Fruit fly (Drosophila melanogaster) whole organism, embryonic: ENCODE measurements around the gene defl.

Source experiments
- BEAF-32 ChIP-seq: fragments of 200-800 bp; sonication (Bioruptor generic); optimal IDR thresholded peaks from 3 replicates; lab custom pipeline; 2017; ENCODE audit warnings: missing biosample characterization, missing genetic modification characterization, mild to moderate bottlenecking, moderate library complexity, missing genetic modification reagents
- CG10321 ChIP-seq: fragments of 200-800 bp; sonication (Bioruptor generic); IDR thresholded peaks from 2 replicates; pipeline ENCODE4 v1.3.6; 2022; ENCODE audit warnings: missing biosample characterization, missing genetic modification characterization
- CG10543 ChIP-seq: fragments of 200-800 bp; sonication (Bioruptor generic); optimal IDR thresholded peaks from 3 replicates; lab custom pipeline; 2017; ENCODE audit warnings: missing biosample characterization, mild to moderate bottlenecking, missing genetic modification characterization, moderate library complexity
- CG11695 ChIP-seq: fragments of 200-800 bp; sonication (Bioruptor generic); IDR thresholded peaks from 3 replicates; pipeline ENCODE4 v1.3.6; 2022; ENCODE audit warnings: missing biosample characterization, missing genetic modification characterization
- CG1603 ChIP-seq: fragments of 200-800 bp; sonication (Bioruptor generic); optimal IDR thresholded peaks from 2 replicates; lab custom pipeline; 2019; ENCODE audit warnings: missing biosample characterization, mild to moderate bottlenecking, missing genetic modification characterization, moderate library complexity
- CG18764 ChIP-seq: fragments of 200-800 bp; sonication (Bioruptor generic); optimal IDR thresholded peaks from 3 replicates; lab custom pipeline; 2016; ENCODE audit warnings: missing biosample characterization, missing genetic modification characterization
- CG3065 ChIP-seq: fragments of 200-800 bp; sonication (Bioruptor generic); optimal IDR thresholded peaks from 2 replicates; lab custom pipeline; 2016; ENCODE audit warnings: missing biosample characterization, missing genetic modification characterization
- CG32532 ChIP-seq: fragments of 200-800 bp; sonication (Bioruptor generic); IDR thresholded peaks from 2 replicates; pipeline ENCODE4 v1.3.6; 2022; ENCODE audit warnings: missing biosample characterization, missing genetic modification characterization
- CG34376 ChIP-seq: fragments of 200-800 bp; sonication (Bioruptor generic); optimal IDR thresholded peaks from 2 replicates; lab custom pipeline; 2018; ENCODE audit warnings: missing biosample characterization, mild to moderate bottlenecking, missing genetic modification characterization
- CG34422 ChIP-seq: fragments of 200-800 bp; sonication (Bioruptor generic); IDR thresholded peaks from 3 replicates; pipeline ENCODE4 v1.3.6; 2022; ENCODE audit warnings: missing biosample characterization, missing genetic modification characterization
- CG6175 ChIP-seq: fragments of 200-800 bp; sonication (Bioruptor generic); IDR thresholded peaks from 3 replicates; pipeline ENCODE4 v1.3.6; 2022; ENCODE audit warnings: missing biosample characterization, missing genetic modification characterization
- CG6854 ChIP-seq: fragments of 200-800 bp; sonication (Bioruptor generic); optimal IDR thresholded peaks from 3 replicates; lab custom pipeline; 2017; ENCODE audit warnings: missing biosample characterization, mild to moderate bottlenecking, missing genetic modification characterization
- CG7556 ChIP-seq: fragments of 200-800 bp; sonication (Bioruptor generic); optimal IDR thresholded peaks from 2 replicates; lab custom pipeline; 2017; ENCODE audit warnings: missing biosample characterization, mild to moderate bottlenecking, missing genetic modification characterization
- CG8765 ChIP-seq: fragments of 200-800 bp; sonication (Bioruptor generic); IDR thresholded peaks from 2 replicates; pipeline ENCODE4 v1.3.6; 2022; ENCODE audit warnings: missing biosample characterization, missing genetic modification characterization
- CoRest ChIP-seq: fragments of 200-800 bp; sonication (Bioruptor generic); optimal IDR thresholded peaks from 3 replicates; lab custom pipeline; 2018; ENCODE audit warnings: missing biosample characterization, mild to moderate bottlenecking, missing genetic modification characterization, moderate library complexity
- Deaf1 ChIP-seq: fragments of 200-800 bp; optimal IDR thresholded peaks from 3 replicates; lab custom pipeline; 2019; ENCODE audit warnings: missing biosample characterization, mild to moderate bottlenecking, missing genetic modification characterization, moderate library complexity
- Eip74EF ChIP-seq, 2 experiments: fragments of 200-800 bp in 1 of 2; fragments of >200 bp in 1 of 2; sonication (Bioruptor generic) in 1 of 2; optimal IDR thresholded peaks; 2 replicates each; lab custom pipeline; 2017 to 2019; ENCODE audit warnings: missing biosample characterization in 2 of 2, missing genetic modification characterization in 2 of 2, mild to moderate bottlenecking in 1 of 2, moderate library complexity in 1 of 2
- Fer1 ChIP-seq: fragments of 200-800 bp; sonication (Bioruptor generic); optimal IDR thresholded peaks from 2 replicates; lab custom pipeline; 2017; ENCODE audit warnings: missing biosample characterization, mild to moderate bottlenecking, missing genetic modification characterization
- Gug ChIP-seq: fragments of 200-800 bp; sonication (Bioruptor generic); IDR thresholded peaks from 4 replicates; pipeline ENCODE4 v1.3.6; 2022; ENCODE audit warnings: missing biosample characterization, missing genetic modification characterization
- Hand ChIP-seq: fragments of 200-800 bp; sonication (Bioruptor generic); optimal IDR thresholded peaks from 2 replicates; lab custom pipeline; 2017; ENCODE audit warnings: mild to moderate bottlenecking, missing biosample characterization, missing genetic modification reagents, missing genetic modification characterization
- Hmr ChIP-seq: fragments of 200-800 bp; sonication (Bioruptor generic); optimal IDR thresholded peaks from 3 replicates; lab custom pipeline; 2017; ENCODE audit warnings: mild to moderate bottlenecking, missing biosample characterization, missing genetic modification reagents, missing genetic modification characterization
- NC2β ChIP-seq: fragments of 200-800 bp; sonication (Bioruptor generic); optimal IDR thresholded peaks from 2 replicates; lab custom pipeline; 2016; ENCODE audit warnings: missing biosample characterization, missing genetic modification characterization
- Nf-YC ChIP-seq: fragments of 200-800 bp; optimal IDR thresholded peaks from 3 replicates; lab custom pipeline; 2019; ENCODE audit warnings: missing biosample characterization, mild to moderate bottlenecking, missing genetic modification characterization, moderate library complexity
- Opbp ChIP-seq: fragments of 200-800 bp; sonication (Bioruptor generic); IDR thresholded peaks from 3 replicates; pipeline ENCODE4 v1.3.6; 2022; ENCODE audit warnings: missing biosample characterization, missing genetic modification characterization; ENCODE audit not compliant: partially characterized antibody
- Rfx ChIP-seq: fragments of 200-800 bp; sonication (Bioruptor generic); IDR thresholded peaks from 2 replicates; pipeline ENCODE4 v1.3.6; 2022; ENCODE audit warnings: missing biosample characterization, missing genetic modification characterization
- Side ChIP-seq: fragments of 200-800 bp; sonication (Bioruptor generic); optimal IDR thresholded peaks from 2 replicates; lab custom pipeline; 2016; ENCODE audit warnings: missing biosample characterization, missing genetic modification characterization
- Stat92E ChIP-seq, 3 experiments: fragments of >200 bp in 2 of 3; fragments of 200-800 bp in 1 of 3; sonication (Bioruptor generic) in 1 of 3; optimal IDR thresholded peaks; 2 replicates each; lab custom pipeline; 2017 to 2019; ENCODE audit warnings: missing biosample characterization in 3 of 3, missing genetic modification characterization in 3 of 3, mild to moderate bottlenecking in 1 of 3, moderate library complexity in 1 of 3
- cad ChIP-seq: fragments of >200 bp; optimal IDR thresholded peaks from 2 replicates; lab custom pipeline; 2017; ENCODE audit warnings: missing biosample characterization, missing genetic modification characterization
- cas ChIP-seq: fragments of 200-800 bp; sonication (Bioruptor generic); IDR thresholded peaks from 2 replicates; pipeline ENCODE4 v1.3.6; 2022; ENCODE audit warnings: missing biosample characterization, missing genetic modification characterization
- cg ChIP-seq: fragments of 200-800 bp; sonication (Bioruptor generic); optimal IDR thresholded peaks from 3 replicates; lab custom pipeline; 2019; ENCODE audit warnings: missing biosample characterization, mild to moderate bottlenecking, missing genetic modification characterization, moderate library complexity
- crp ChIP-seq, 2 experiments: fragments of 200-800 bp; sonication (Bioruptor generic); optimal IDR thresholded peaks; 2 replicates in 1 of 2; 3 replicates in 1 of 2; lab custom pipeline; 2017; ENCODE audit warnings: missing biosample characterization in 2 of 2, missing genetic modification characterization in 2 of 2, mild to moderate bottlenecking in 1 of 2, moderate library complexity in 1 of 2
- eve ChIP-seq, 2 experiments: fragments of >200 bp; optimal IDR thresholded peaks; 2 replicates each; lab custom pipeline; 2017; ENCODE audit warnings: missing biosample characterization in 2 of 2, missing genetic modification characterization in 2 of 2
- fu2 ChIP-seq: fragments of 200-800 bp; sonication (Bioruptor generic); optimal IDR thresholded peaks from 2 replicates; lab custom pipeline; 2016; ENCODE audit warnings: missing biosample characterization, missing genetic modification characterization
- gro ChIP-seq: fragments of 200-800 bp; sonication (Bioruptor generic); optimal IDR thresholded peaks from 2 replicates; lab custom pipeline; 2016; ENCODE audit warnings: missing biosample characterization, missing genetic modification characterization
- gsb ChIP-seq: fragments of 200-800 bp; sonication (Bioruptor generic); IDR thresholded peaks from 2 replicates; pipeline ENCODE4 v1.3.6; 2022; ENCODE audit warnings: missing biosample characterization, missing genetic modification characterization
- hb ChIP-seq: fragments of 200-800 bp; sonication (Bioruptor generic); IDR thresholded peaks from 3 replicates; pipeline ENCODE4 v1.3.6; 2022; ENCODE audit warnings: missing biosample characterization, missing genetic modification characterization; ENCODE audit not compliant: partially characterized antibody
- hbn ChIP-seq: fragments of 200-800 bp; sonication (Bioruptor generic); IDR thresholded peaks from 2 replicates; pipeline ENCODE4 v1.3.6; 2022; ENCODE audit warnings: missing biosample characterization, missing genetic modification characterization; ENCODE audit not compliant: partially characterized antibody
- jigr1 ChIP-seq: fragments of 200-800 bp; sonication (Bioruptor generic); IDR thresholded peaks from 3 replicates; pipeline ENCODE4 v1.3.6; 2022; ENCODE audit warnings: missing biosample characterization, missing genetic modification characterization
- kni ChIP-seq: fragments of 200-800 bp; sonication (Bioruptor generic); optimal IDR thresholded peaks from 3 replicates; lab custom pipeline; 2017; ENCODE audit warnings: mild to moderate bottlenecking, missing biosample characterization, missing genetic modification reagents, missing genetic modification characterization
- lbe ChIP-seq: fragments of 200-800 bp; sonication (Bioruptor generic); optimal IDR thresholded peaks from 2 replicates; lab custom pipeline; 2016; ENCODE audit warnings: missing biosample characterization, mild to moderate bottlenecking, missing genetic modification characterization
- lov ChIP-seq, 2 experiments: fragments of 200-800 bp in 1 of 2; fragments of >200 bp in 1 of 2; sonication (Bioruptor generic) in 1 of 2; IDR thresholded peaks in 1 of 2; optimal IDR thresholded peaks in 1 of 2; 2 replicates in 1 of 2; 3 replicates in 1 of 2; pipeline versions ENCODE4 v1.3.6 to Lab custom; 2017 to 2022; ENCODE audit warnings: missing biosample characterization in 1 of 2, missing genetic modification characterization in 1 of 2
- nau ChIP-seq: fragments of 200-800 bp; sonication (Bioruptor generic); optimal IDR thresholded peaks from 3 replicates; lab custom pipeline; 2017; ENCODE audit warnings: missing biosample characterization, mild to moderate bottlenecking, missing genetic modification characterization, missing genetic modification reagents
- pho ChIP-seq: fragments of 200-800 bp; sonication (Bioruptor generic); optimal IDR thresholded peaks from 2 replicates; lab custom pipeline; 2016; ENCODE audit warnings: missing biosample characterization, missing genetic modification characterization
- pzg ChIP-seq: fragments of 200-800 bp; sonication (Bioruptor generic); optimal IDR thresholded peaks from 3 replicates; lab custom pipeline; 2018; ENCODE audit warnings: missing biosample characterization, mild to moderate bottlenecking, missing genetic modification characterization, moderate library complexity
- repo ChIP-seq: fragments of 200-800 bp; sonication (Bioruptor generic); optimal IDR thresholded peaks from 2 replicates; lab custom pipeline; 2016; ENCODE audit warnings: missing biosample characterization, missing genetic modification characterization
- rib ChIP-seq: fragments of 200-800 bp; sonication (Bioruptor generic); IDR thresholded peaks from 2 replicates; pipeline ENCODE4 v1.3.6; 2022; ENCODE audit warnings: missing biosample characterization, missing genetic modification characterization
- sob ChIP-seq: fragments of 200-800 bp; sonication (Bioruptor generic); IDR thresholded peaks from 2 replicates; pipeline ENCODE4 v1.3.6; 2022; ENCODE audit warnings: missing biosample characterization, missing genetic modification characterization
- ssp ChIP-seq: fragments of 200-800 bp; sonication (Bioruptor generic); IDR thresholded peaks from 2 replicates; pipeline ENCODE4 v1.3.6; 2022; ENCODE audit warnings: missing biosample characterization, missing genetic modification characterization
- unc-4 ChIP-seq: fragments of 200-800 bp; sonication (Bioruptor generic); IDR thresholded peaks from 2 replicates; pipeline ENCODE4 v1.3.6; 2022; ENCODE audit warnings: missing biosample characterization, missing genetic modification characterization; ENCODE audit not compliant: partially characterized antibody
- zf30C ChIP-seq: fragments of 200-800 bp; sonication (Bioruptor generic); optimal IDR thresholded peaks from 3 replicates; lab custom pipeline; 2018; ENCODE audit warnings: missing biosample characterization, mild to moderate bottlenecking, missing genetic modification characterization

Gene defl

DNA sequence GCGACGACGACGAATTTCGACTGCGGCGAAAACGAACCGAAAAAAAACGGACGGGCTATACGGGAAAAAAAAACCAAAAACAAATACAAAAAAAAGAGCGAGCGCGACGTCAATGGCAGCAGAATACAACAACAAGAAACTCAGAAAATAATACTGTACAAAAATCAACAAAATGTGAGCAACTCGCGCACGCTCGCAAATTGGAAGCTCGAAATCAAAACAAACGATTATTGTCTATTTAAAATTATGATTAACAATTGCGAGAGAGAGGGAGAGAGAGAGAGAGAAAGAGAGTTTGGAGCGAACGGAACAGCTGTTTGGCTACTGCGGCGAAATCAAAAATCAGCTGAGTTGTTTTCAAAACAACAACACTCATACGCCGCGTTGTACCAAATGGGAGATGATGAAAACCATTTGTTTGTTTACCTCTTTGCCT, 47.7 kb upstream of the defl start (continued):
- TF ChIP-seq CG10321 (GFP tag; lab: Robert Waterston, UW): no peak
- no peak for TF ChIP-seq Nf-YC (tag; lab: Kevin White, UChicago)
- TF ChIP-seq crp (GFP tag; optimal IDR thresholded peaks at IDR 0.05; lab: Kevin White, UChicago): peak in 1 of 2 experiments; percentile 81
- TF ChIP-seq Fer1 (GFP tag; lab: Kevin White, UChicago): peak; percentile 49
- no peak for TF ChIP-seq CG3065
- TF ChIP-seq Side (GFP tag; lab: Kevin White, UChicago): no peak
- no peak for TF ChIP-seq pzg (GFP tag; lab: Kevin White, UChicago)
- no peak for TF ChIP-seq gsb
- no peak for TF ChIP-seq CG18764
- peak; percentile 51 for TF ChIP-seq hbn
- TF ChIP-seq CG10543: peak; percentile 66
- no peak for TF ChIP-seq kni (GFP tag; lab: Kevin White, UChicago)
- no peak for TF ChIP-seq CG7556 (GFP tag; lab: Kevin White, UChicago)
- TF ChIP-seq nau (GFP tag; lab: Kevin White, UChicago): no peak
- TF ChIP-seq lbe: peak; percentile 76
- no peak for TF ChIP-seq jigr1
- no peak for TF ChIP-seq Stat92E (GFP tag; optimal IDR thresholded peaks at IDR 0.05; lab: Kevin White, UChicago)
- peak; percentile 8 for TF ChIP-seq gro (GFP tag; lab: Kevin White, UChicago)
- TF ChIP-seq zf30C: no peak
- no peak for TF ChIP-seq Gug
- no peak for TF ChIP-seq CoRest
- TF ChIP-seq ssp (GFP tag; lab: Robert Waterston, UW): no peak
- TF ChIP-seq Hmr (GFP tag; lab: Kevin White, UChicago): peak; percentile 19
- TF ChIP-seq repo (GFP tag; lab: Kevin White, UChicago): no peak
- TF ChIP-seq NC2β (GFP tag; lab: Kevin White, UChicago): no peak
- no peak for TF ChIP-seq CG6175 (GFP tag; lab: Robert Waterston, UW)
- no peak for TF ChIP-seq cg
- no peak for TF ChIP-seq CG34422 (GFP tag; lab: Robert Waterston, UW)
- TF ChIP-seq pho (GFP tag; lab: Kevin White, UChicago): no peak
- no peak for TF ChIP-seq rib (GFP tag; lab: Robert Waterston, UW)
- no peak for TF ChIP-seq cad (GFP tag; lab: Kevin White, UChicago)
- no peak for TF ChIP-seq BEAF-32 (GFP tag; lab: Kevin White, UChicago)
- no peak for TF ChIP-seq CG11695 (GFP tag; lab: Robert Waterston, UW)
- TF ChIP-seq Rfx: no peak; the same call in 1 of the 2 replicates
- TF ChIP-seq eve (GFP tag; optimal IDR thresholded peaks at IDR 0.05; lab: Kevin White, UChicago): peak in 1 of 2 experiments; percentile 23
- TF ChIP-seq fu2: no peak
- no peak for TF ChIP-seq CG6854 (GFP tag; lab: Kevin White, UChicago)
- peak; percentile 62 for TF ChIP-seq Deaf1 (tag; lab: Kevin White, UChicago)
- TF ChIP-seq unc-4 (GFP tag; lab: Robert Waterston, UW): 0 out of 2 replicates have a peak, but pooled peaks have one; percentile 33
- TF ChIP-seq Opbp: no peak
- TF ChIP-seq hb: no peak
- no peak for TF ChIP-seq CG32532 (GFP tag; lab: Robert Waterston, UW)
- TF ChIP-seq CG34376 (GFP tag; lab: Kevin White, UChicago): peak; percentile 65
- TF ChIP-seq CG1603 (tag; lab: Kevin White, UChicago): no peak
- no peak for TF ChIP-seq lov (optimal IDR thresholded peaks at IDR 0.05; lab: Kevin White, UChicago)
- no peak for TF ChIP-seq lov (GFP tag; IDR thresholded peaks at IDR 0.05; lab: Robert Waterston, UW)
- TF ChIP-seq Hand (GFP tag; lab: Kevin White, UChicago): no peak
- no peak for TF ChIP-seq sob (GFP tag; lab: Robert Waterston, UW)
- TF ChIP-seq cas (GFP tag; lab: Robert Waterston, UW): no peak
- TF ChIP-seq CG8765 (GFP tag; lab: Robert Waterston, UW): no peak
- peak in 1 of 2 experiments; percentile 44 for TF ChIP-seq Eip74EF (GFP tag; optimal IDR thresholded peaks at IDR 0.05; lab: Kevin White, UChicago)
